Worm (Caenorhabditis elegans) whole organism, late embryonic: ENCODE data around the gene rabr-1.

Experiments
- K02D7.2 ChIP-seq: sonication (generic microtip); optimal IDR thresholded peaks from 2 replicates; lab custom pipeline; 2017; ENCODE audit warnings: mild to moderate bottlenecking, missing genetic modification characterization, missing compliant biosample characterization
- K09A11.1 ChIP-seq: sonication (generic microtip); optimal IDR thresholded peaks from 2 replicates; lab custom pipeline; 2017; ENCODE audit warnings: antibody characterized with exemption, mild to moderate bottlenecking, missing genetic modification characterization, missing compliant biosample characterization; ENCODE audit not compliant: insufficient read depth
- T23F11.4 ChIP-seq: fragments of 200-800 bp; sonication (Bioruptor generic); optimal IDR thresholded peaks from 2 replicates; lab custom pipeline; 2018; ENCODE audit warnings: mild to moderate bottlenecking, missing genetic modification characterization, missing compliant biosample characterization
- ceh-19 ChIP-seq: fragments of 200-800 bp; sonication (Bioruptor generic); optimal IDR thresholded peaks from 2 replicates; lab custom pipeline; 2018; ENCODE audit warnings: mild to moderate bottlenecking, missing genetic modification characterization, missing compliant biosample characterization
- ceh-2 ChIP-seq: sonication (generic microtip); optimal IDR thresholded peaks from 2 replicates; lab custom pipeline; 2016; ENCODE audit warnings: missing genotype, missing genetic modification characterization, missing compliant biosample characterization
- ceh-24 ChIP-seq: sonication (generic microtip); optimal IDR thresholded peaks from 2 replicates; lab custom pipeline; 2016; ENCODE audit warnings: mild to moderate bottlenecking, missing genetic modification characterization, missing compliant biosample characterization
- ceh-31 ChIP-seq: sonication (generic microtip); optimal IDR thresholded peaks from 2 replicates; lab custom pipeline; 2016; ENCODE audit warnings: missing genetic modification characterization, missing compliant biosample characterization
- ceh-34 ChIP-seq: sonication (generic microtip); optimal IDR thresholded peaks from 2 replicates; lab custom pipeline; 2016; ENCODE audit warnings: mild to moderate bottlenecking, missing genetic modification characterization, missing compliant biosample characterization
- ceh-45 ChIP-seq: fragments of 200-800 bp; sonication (Bioruptor generic); IDR thresholded peaks from 2 replicates; pipeline ENCODE4 v1.3.6; 2022; ENCODE audit warnings: missing genetic modification reagents, missing genetic modification characterization, missing compliant biosample characterization
- ceh-6 ChIP-seq: fragments of 200-800 bp; sonication (Bioruptor generic); optimal IDR thresholded peaks from 2 replicates; lab custom pipeline; 2018; ENCODE audit warnings: mild to moderate bottlenecking, missing genetic modification characterization, missing compliant biosample characterization
- che-1 ChIP-seq: sonication (generic microtip); optimal IDR thresholded peaks from 2 replicates; lab custom pipeline; 2016; ENCODE audit warnings: mild to moderate bottlenecking, missing genetic modification characterization, missing compliant biosample characterization
- elt-2 ChIP-seq: sonication (generic microtip); optimal IDR thresholded peaks from 2 replicates; lab custom pipeline; 2016; ENCODE audit warnings: missing genetic modification reagents, missing genetic modification characterization, missing compliant biosample characterization
- ets-4 ChIP-seq: sonication (generic microtip); optimal IDR thresholded peaks from 2 replicates; lab custom pipeline; 2016; ENCODE audit warnings: missing genetic modification characterization, missing compliant biosample characterization
- fax-1 ChIP-seq: sonication (generic microtip); optimal IDR thresholded peaks from 2 replicates; lab custom pipeline; 2016; ENCODE audit warnings: missing genotype, missing genetic modification characterization, missing compliant biosample characterization
- hlh-15 ChIP-seq: sonication (generic microtip); optimal IDR thresholded peaks from 2 replicates; lab custom pipeline; 2016; ENCODE audit warnings: missing genetic modification characterization, missing compliant biosample characterization
- hlh-30 ChIP-seq: sonication (generic microtip); optimal IDR thresholded peaks from 2 replicates; lab custom pipeline; 2017; ENCODE audit warnings: antibody characterized with exemption, missing genetic modification characterization, missing compliant biosample characterization; ENCODE audit not compliant: insufficient read depth
- lim-6 ChIP-seq: sonication (generic microtip); optimal IDR thresholded peaks from 2 replicates; lab custom pipeline; 2016; ENCODE audit warnings: missing genetic modification characterization, missing compliant biosample characterization
- madf-2 ChIP-seq: sonication (generic microtip); optimal IDR thresholded peaks from 2 replicates; lab custom pipeline; 2017; ENCODE audit warnings: missing genetic modification characterization, missing compliant biosample characterization
- mec-3 ChIP-seq: sonication (generic microtip); optimal IDR thresholded peaks from 2 replicates; lab custom pipeline; 2016; ENCODE audit warnings: borderline replicate concordance, missing genetic modification characterization, missing compliant biosample characterization
- nfya-1 ChIP-seq: sonication (generic microtip); optimal IDR thresholded peaks from 2 replicates; lab custom pipeline; 2017; ENCODE audit warnings: missing genetic modification characterization, mild to moderate bottlenecking, missing compliant biosample characterization, antibody characterized with exemption, moderate library complexity
- odd-2 ChIP-seq: sonication (generic microtip); optimal IDR thresholded peaks from 2 replicates; lab custom pipeline; 2017; ENCODE audit warnings: antibody characterized with exemption, mild to moderate bottlenecking, missing genetic modification characterization, missing compliant biosample characterization
- pag-3 ChIP-seq: sonication (generic microtip); optimal IDR thresholded peaks from 2 replicates; lab custom pipeline; 2016; ENCODE audit warnings: missing compliant biosample characterization, missing genetic modification characterization, borderline replicate concordance
- pax-1 ChIP-seq: fragments of 150-350 bp; optimal IDR thresholded peaks from 2 replicates; lab custom pipeline; 2014; ENCODE audit warnings: missing biosample characterization, missing genetic modification characterization
- pha-2 ChIP-seq: sonication (generic microtip); optimal IDR thresholded peaks from 2 replicates; lab custom pipeline; 2017; ENCODE audit warnings: mild to moderate bottlenecking, missing genetic modification characterization, missing compliant biosample characterization
- pha-4 ChIP-seq: fragments of 150-350 bp; optimal IDR thresholded peaks from 2 replicates; lab custom pipeline; 2018; ENCODE audit warnings: missing biosample characterization, missing genetic modification reagents, missing genetic modification characterization
- ref-2 ChIP-seq: sonication (generic microtip); optimal IDR thresholded peaks from 2 replicates; lab custom pipeline; 2016; ENCODE audit warnings: missing genetic modification characterization, missing compliant biosample characterization
- sdc-2 ChIP-seq: sonication (generic microtip); optimal IDR thresholded peaks from 2 replicates; lab custom pipeline; 2016; ENCODE audit warnings: missing genotype, missing genetic modification characterization, missing compliant biosample characterization
- sox-2 ChIP-seq: fragments of 200-800 bp; sonication (Bioruptor generic); IDR thresholded peaks from 2 replicates; pipeline ENCODE4 v1.3.6; 2022; ENCODE audit warnings: missing genetic modification reagents, missing genetic modification characterization, missing compliant biosample characterization
- sox-4 ChIP-seq: sonication (generic microtip); optimal IDR thresholded peaks from 2 replicates; lab custom pipeline; 2017; ENCODE audit warnings: mild to moderate bottlenecking, missing genetic modification characterization, inconsistent platforms, missing compliant biosample characterization
- tbx-7 ChIP-seq: sonication (generic microtip); optimal IDR thresholded peaks from 2 replicates; lab custom pipeline; 2016; ENCODE audit warnings: missing genotype, missing genetic modification characterization, missing compliant biosample characterization
- unc-3 ChIP-seq, 2 experiments: fragments of 200-800 bp in 1 of 2; sonication (Bioruptor generic) in 1 of 2; sonication (generic microtip) in 1 of 2; conservative IDR thresholded peaks in 1 of 2; optimal IDR thresholded peaks in 1 of 2; 2 replicates each; pipeline versions ENCODE4 v1.3.6 to Lab custom; 2016 to 2022; ENCODE audit warnings: missing compliant biosample characterization in 2 of 2, missing genetic modification characterization in 2 of 2, missing genetic modification reagents in 1 of 2
- unc-42 ChIP-seq: sonication (generic microtip); optimal IDR thresholded peaks from 2 replicates; lab custom pipeline; 2016; ENCODE audit warnings: missing genotype, missing genetic modification characterization, missing compliant biosample characterization
- unc-86 ChIP-seq: sonication (generic microtip); optimal IDR thresholded peaks from 2 replicates; lab custom pipeline; 2016; ENCODE audit warnings: missing genetic modification characterization, missing compliant biosample characterization
- ztf-16 ChIP-seq: sonication (generic microtip); optimal IDR thresholded peaks from 2 replicates; lab custom pipeline; 2017; ENCODE audit warnings: missing genetic modification characterization, missing compliant biosample characterization

The rabr-1 gene

DNA sequence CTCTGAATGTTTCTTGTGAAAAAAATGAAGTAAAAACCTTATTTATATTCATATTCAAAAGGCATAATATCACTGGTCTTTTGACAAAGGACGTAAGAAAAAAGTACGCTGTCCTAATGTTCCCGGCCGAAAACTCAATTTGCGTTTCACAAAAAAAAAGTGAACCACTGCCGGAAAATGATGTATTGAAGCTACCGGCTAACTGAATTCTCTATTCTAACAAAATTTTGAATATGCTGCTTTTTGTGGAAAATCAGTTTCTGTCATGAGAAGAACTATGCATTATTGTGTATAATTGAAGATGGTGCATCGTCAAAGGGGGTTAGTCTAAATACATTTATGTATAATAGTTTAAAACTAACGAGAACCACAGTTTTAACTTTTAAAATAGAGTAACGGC is 1.7 kb upstream of the rabr-1 start:
- TF ChIP-seq sdc-2 (no peak), madf-2 (no peak), ztf-16 (tag; lab: Kevin White, UChicago) (no peak), ceh-2 (tag; lab: Kevin White, UChicago) (no peak), pha-4 (tag; lab: Kevin White, UChicago) (no peak), pax-1 (tag; lab: Kevin White, UChicago) (no peak), unc-42 (tag; lab: Kevin White, UChicago) (peak; percentile 60), odd-2 (tag; lab: Kevin White, UChicago) (no peak)
- TF ChIP-seq, all 69 proteins: peak for 1

DNA sequence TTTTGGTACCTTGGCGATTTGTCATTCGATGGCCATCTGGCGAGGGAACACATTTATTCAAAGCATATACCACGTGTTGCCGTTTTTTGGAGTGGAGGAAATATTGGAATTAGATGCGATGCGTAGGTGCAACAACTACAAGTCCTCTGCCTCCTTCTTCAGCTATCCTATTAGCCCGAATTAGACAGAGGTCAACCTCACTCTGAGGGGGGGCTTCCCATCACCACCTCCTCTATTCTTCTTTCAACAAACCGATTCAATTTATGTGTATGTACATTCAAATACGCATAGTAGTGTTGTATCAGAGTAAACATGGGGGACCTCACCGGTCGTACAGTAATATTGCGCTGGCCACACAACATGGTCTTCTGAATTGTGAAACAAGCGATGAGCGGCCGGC is 1.8 kb downstream of the rabr-1 start:
- no peak for TF ChIP-seq unc-86 (tag; lab: Kevin White, UChicago)
- TF ChIP-seq ceh-34 (tag; lab: Kevin White, UChicago) = no peak
- no peak for TF ChIP-seq sox-2
- no peak for TF ChIP-seq T23F11.4 (GFP tag; lab: Kevin White, UChicago)
- peak; percentile 37 for TF ChIP-seq ref-2 (tag; lab: Kevin White, UChicago)

DNA sequence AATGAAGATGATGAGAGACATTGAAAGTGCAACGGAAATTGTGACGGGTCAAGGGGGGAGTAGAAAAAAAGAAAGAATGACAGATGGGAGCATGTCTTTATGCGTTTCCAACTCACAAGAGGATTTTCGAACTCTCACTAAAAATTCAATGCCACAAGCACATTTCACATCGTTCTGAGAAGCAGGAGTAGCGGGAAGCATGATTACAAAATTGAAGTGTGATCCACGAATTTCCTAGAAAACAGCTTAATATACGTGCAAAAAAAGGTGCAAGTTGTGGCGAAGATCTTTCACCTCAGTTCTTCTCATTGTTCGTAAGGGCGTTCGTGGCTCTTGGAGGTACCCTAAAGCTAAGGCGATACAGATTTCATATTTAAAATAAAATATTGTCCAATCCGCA is 10.8 kb downstream of the rabr-1 start:
- no peak for TF ChIP-seq odd-2 (tag; lab: Kevin White, UChicago)
- no peak for TF ChIP-seq pha-2 (tag; lab: Kevin White, UChicago)
- no peak for TF ChIP-seq lim-6 (tag; lab: Kevin White, UChicago)
- TF ChIP-seq ceh-6 (GFP tag; lab: Kevin White, UChicago) = no peak
- TF ChIP-seq hlh-15 (tag; lab: Kevin White, UChicago) = no peak
- no peak for TF ChIP-seq unc-3 (GFP tag; conservative IDR thresholded peaks at IDR 0.05; lab: Robert Waterston, UW)
- TF ChIP-seq unc-3 (tag; optimal IDR thresholded peaks at IDR 0.05; lab: Kevin White, UChicago) = no peak
- TF ChIP-seq elt-2 (tag; lab: Kevin White, UChicago) = no peak
- no peak for TF ChIP-seq che-1 (tag; lab: Kevin White, UChicago)
- no peak for TF ChIP-seq ets-4
- no peak for TF ChIP-seq ceh-31 (tag; lab: Kevin White, UChicago)
- no peak for TF ChIP-seq K02D7.2
- no peak for TF ChIP-seq madf-2
- TF ChIP-seq pag-3 (tag; lab: Kevin White, UChicago) = no peak
- TF ChIP-seq mec-3 (tag; lab: Kevin White, UChicago) = no peak
- no peak for TF ChIP-seq ceh-19

DNA sequence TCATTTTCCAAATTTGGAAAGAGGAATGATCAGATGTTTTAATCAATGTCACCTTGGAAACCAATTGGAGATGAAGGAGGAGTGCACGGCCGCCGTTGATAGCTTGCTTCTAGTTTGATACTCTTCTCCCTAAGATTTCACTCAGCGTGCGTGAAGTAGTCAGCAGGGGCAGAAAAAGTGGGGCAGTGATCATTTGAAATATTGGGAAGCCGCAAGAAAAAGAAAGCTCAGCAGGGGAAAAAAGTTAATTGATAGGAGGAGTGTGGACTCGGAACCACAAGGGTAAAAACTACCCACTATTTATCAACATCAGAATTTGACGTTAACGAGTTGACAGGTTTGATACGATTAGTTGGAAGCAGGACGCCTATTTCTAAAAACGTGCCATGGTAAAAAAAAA is 12.5 kb downstream of the rabr-1 start, which contains the start of gene K02E10.7:
Gene K02E10.7 (minus strand): TSS at position 101 of the 400 bp plus-strand sequence.
- TF ChIP-seq hlh-30 (tag; lab: Kevin White, UChicago) (no peak), tbx-7 (tag; lab: Kevin White, UChicago) (no peak), K09A11.1 (tag; lab: Kevin White, UChicago) (no peak), ceh-24 (tag; lab: Kevin White, UChicago) (no peak), ceh-31 (tag; lab: Kevin White, UChicago) (no peak), unc-3 (GFP tag; conservative IDR thresholded peaks at IDR 0.05; lab: Robert Waterston, UW) (no peak), unc-3 (tag; optimal IDR thresholded peaks at IDR 0.05; lab: Kevin White, UChicago) (no peak), sdc-2 (no peak), nfya-1 (tag; lab: Kevin White, UChicago) (no peak), ceh-45 (GFP tag; lab: Robert Waterston, UW) (no peak), sox-4 (tag; lab: Kevin White, UChicago) (no peak), fax-1 (tag; lab: Kevin White, UChicago) (no peak)
